Fruit fly (Drosophila melanogaster) whole organism, wandering third instar larva: Measurements from ENCODE around the gene CG1572.
A peak's percentile ranks its signal among the peaks of the same experiment; 100 is the strongest.

Source experiments
- CG9705 ChIP-seq: fragments of 200-800 bp; sonication (Bioruptor generic); optimal IDR thresholded peaks from 2 replicates; lab custom pipeline; 2018; ENCODE audit warnings: missing biosample characterization, mild to moderate bottlenecking, missing genetic modification characterization
- CrebA ChIP-seq: fragments of 200-800 bp; sonication (Bioruptor generic); optimal IDR thresholded peaks from 2 replicates; lab custom pipeline; 2016; ENCODE audit warnings: missing biosample characterization, mild to moderate bottlenecking, missing genetic modification characterization, borderline replicate concordance
- Dfd ChIP-seq: fragments of >200 bp; optimal IDR thresholded peaks from 2 replicates; lab custom pipeline; 2017; ENCODE audit warnings: missing biosample characterization, missing genetic modification characterization
- GATAd ChIP-seq: sonication (Bioruptor generic); optimal IDR thresholded peaks from 2 replicates; lab custom pipeline; 2016; ENCODE audit warnings: missing biosample characterization, missing genetic modification characterization
- HLH106 ChIP-seq: fragments of 200-800 bp; optimal IDR thresholded peaks from 3 replicates; lab custom pipeline; 2019; ENCODE audit warnings: missing biosample characterization, mild to moderate bottlenecking, missing genetic modification characterization, moderate library complexity
- Hnf4 ChIP-seq: fragments of 200-800 bp; sonication (Bioruptor generic); optimal IDR thresholded peaks from 2 replicates; lab custom pipeline; 2016; ENCODE audit warnings: missing biosample characterization, mild to moderate bottlenecking, missing genetic modification characterization
- Jra ChIP-seq: sonication (Bioruptor generic); optimal IDR thresholded peaks from 2 replicates; lab custom pipeline; 2016; ENCODE audit warnings: missing biosample characterization, missing genetic modification characterization
- Mio ChIP-seq: sonication (Bioruptor generic); optimal IDR thresholded peaks from 2 replicates; lab custom pipeline; 2016; ENCODE audit warnings: missing biosample characterization, missing genetic modification characterization
- Rel ChIP-seq, 2 experiments: fragments of 200-800 bp; sonication (Bioruptor generic) in 1 of 2; optimal IDR thresholded peaks; 2 replicates in 1 of 2; 3 replicates in 1 of 2; lab custom pipeline; 2016 to 2019; ENCODE audit warnings: mild to moderate bottlenecking in 2 of 2, missing biosample characterization in 2 of 2, missing genetic modification characterization in 2 of 2, moderate library complexity in 1 of 2
- Sp1 ChIP-seq: fragments of 200-800 bp; sonication (Bioruptor generic); optimal IDR thresholded peaks from 3 replicates; lab custom pipeline; 2019; ENCODE audit warnings: missing biosample characterization, mild to moderate bottlenecking, missing genetic modification characterization, moderate library complexity
- br ChIP-seq: fragments of 200-800 bp; sonication (Bioruptor generic); optimal IDR thresholded peaks from 2 replicates; lab custom pipeline; 2016; ENCODE audit warnings: missing biosample characterization, missing genetic modification characterization
- dmrt93B ChIP-seq: fragments of 200-800 bp; sonication (Bioruptor generic); optimal IDR thresholded peaks from 2 replicates; lab custom pipeline; 2018; ENCODE audit warnings: missing biosample characterization, mild to moderate bottlenecking, missing genetic modification characterization
- dsf ChIP-seq: sonication (Bioruptor generic); optimal IDR thresholded peaks from 2 replicates; lab custom pipeline; 2016; ENCODE audit warnings: missing biosample characterization, missing genetic modification characterization, borderline replicate concordance
- ey ChIP-seq: fragments of 200-800 bp; sonication (Bioruptor generic); optimal IDR thresholded peaks from 2 replicates; lab custom pipeline; 2016; ENCODE audit warnings: missing biosample characterization, missing genetic modification characterization
- foxo ChIP-seq, 2 experiments: fragments of 200-800 bp; sonication (Bioruptor generic); optimal IDR thresholded peaks; 2 replicates in 1 of 2; 3 replicates in 1 of 2; lab custom pipeline; 2016 to 2017; ENCODE audit warnings: missing biosample characterization in 2 of 2, missing genetic modification characterization in 2 of 2
- h ChIP-seq: fragments of 200-800 bp; sonication (Bioruptor generic); optimal IDR thresholded peaks from 3 replicates; lab custom pipeline; 2016; ENCODE audit warnings: missing biosample characterization, mild to moderate bottlenecking, missing genetic modification characterization
- jim ChIP-seq: fragments of 175-275, 200-325 bp; sonication (Bioruptor generic); optimal IDR thresholded peaks from 2 replicates; lab custom pipeline; 2016; ENCODE audit warnings: missing biosample characterization, mild to moderate bottlenecking, missing genetic modification characterization
- lola ChIP-seq: fragments of >200 bp; optimal IDR thresholded peaks from 2 replicates; lab custom pipeline; 2017; ENCODE audit warnings: missing biosample characterization, missing genetic modification characterization
- psq ChIP-seq: fragments of 200-800 bp; sonication (Bioruptor generic); optimal IDR thresholded peaks from 3 replicates; lab custom pipeline; 2017; ENCODE audit warnings: missing biosample characterization, mild to moderate bottlenecking, missing genetic modification characterization, moderate library complexity
- rgr ChIP-seq: fragments of 200-800 bp; sonication (Bioruptor generic); optimal IDR thresholded peaks from 3 replicates; lab custom pipeline; 2016; ENCODE audit warnings: missing biosample characterization, mild to moderate bottlenecking, missing genetic modification characterization
- sage ChIP-seq: fragments of 200-800 bp; sonication (Bioruptor generic); optimal IDR thresholded peaks from 2 replicates; lab custom pipeline; 2016; ENCODE audit warnings: missing biosample characterization, mild to moderate bottlenecking, missing genetic modification characterization
- tai ChIP-seq: sonication (Bioruptor generic); optimal IDR thresholded peaks from 2 replicates; lab custom pipeline; 2016; ENCODE audit warnings: missing biosample characterization, missing genetic modification characterization
- usp ChIP-seq: fragments of >200 bp; optimal IDR thresholded peaks from 2 replicates; lab custom pipeline; 2017; ENCODE audit warnings: missing biosample characterization, missing genetic modification characterization
- woc ChIP-seq: sonication (Bioruptor generic); optimal IDR thresholded peaks from 2 replicates; lab custom pipeline; 2016; ENCODE audit warnings: missing biosample characterization, mild to moderate bottlenecking, missing genetic modification characterization

Gene CG1572

DNA sequence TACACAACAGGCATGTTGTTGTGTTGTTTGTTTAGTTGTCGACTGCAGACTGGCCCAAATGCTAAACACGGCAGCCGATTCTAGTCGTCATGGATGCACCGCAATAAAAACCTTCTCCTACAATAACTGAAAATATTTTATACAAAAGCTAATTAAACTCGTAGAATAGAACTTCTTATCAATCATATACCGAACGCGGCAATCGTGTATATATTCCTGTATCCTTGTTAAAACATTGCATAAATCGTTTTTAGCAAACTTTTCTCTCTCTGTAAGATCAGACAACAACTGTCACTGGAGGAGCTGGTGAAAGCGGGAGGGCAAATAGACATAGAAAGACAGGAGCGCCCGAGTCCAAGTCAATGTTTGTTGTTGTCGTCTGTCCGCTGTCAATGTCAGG is 9.8 kb downstream of the CG1572 start:
- TF ChIP-seq lola (GFP tag; lab: Kevin White, UChicago) (no peak), foxo (GFP tag; optimal IDR thresholded peaks at IDR 0.05; lab: Kevin White, UChicago) (peak in 1 of 2 experiments; percentile 17)

DNA sequence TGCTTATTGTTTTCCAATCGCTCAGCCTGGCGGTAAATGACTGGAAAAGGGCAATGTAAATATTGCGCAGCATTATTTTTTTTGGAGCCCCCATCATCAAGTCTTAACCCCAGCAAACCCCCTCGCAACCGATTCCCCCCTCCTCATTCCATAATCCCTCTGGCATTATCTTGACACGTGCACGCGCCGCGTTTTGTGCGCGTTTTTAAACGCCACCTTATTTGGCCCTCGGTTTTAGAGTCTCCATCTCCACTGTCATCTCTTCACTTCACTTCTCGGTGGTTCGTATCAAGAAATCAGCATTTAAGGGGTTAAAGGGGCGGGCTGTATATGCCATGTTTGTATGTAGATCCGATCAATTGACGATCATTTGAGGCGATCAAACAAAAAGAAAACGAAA is 11.5 kb downstream of the CG1572 start:
- TF ChIP-seq usp (GFP tag; lab: Kevin White, UChicago) = no peak
- no peak for TF ChIP-seq dmrt93B (GFP tag; lab: Kevin White, UChicago)
- TF ChIP-seq CG9705 (GFP tag; lab: Kevin White, UChicago) = no peak
- no peak for TF ChIP-seq tai (GFP tag; lab: Kevin White, UChicago)

DNA sequence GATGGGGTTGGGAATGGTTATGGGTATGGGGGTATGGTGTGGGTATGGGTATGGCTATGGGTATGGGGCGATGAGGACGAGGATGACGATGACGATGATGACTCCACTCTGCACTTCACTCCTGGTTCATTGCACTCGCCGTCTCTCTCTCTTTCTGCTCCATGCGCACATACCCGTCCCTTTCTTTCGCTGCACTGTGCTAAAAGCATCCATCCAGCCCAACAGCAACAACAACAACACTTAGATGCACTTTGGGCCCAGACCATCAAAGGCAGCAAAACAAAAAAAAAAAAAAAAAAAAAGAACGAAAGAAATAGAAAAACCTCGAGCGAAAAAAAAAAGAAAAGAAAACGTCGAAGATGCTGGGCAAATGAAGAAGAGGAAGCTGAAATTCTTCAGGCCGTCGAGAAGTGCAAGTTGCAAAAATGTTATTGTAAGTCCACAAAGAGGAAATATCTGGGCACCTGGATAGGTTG is 13.5 kb downstream of the CG1572 start:
- TF ChIP-seq jim (GFP tag; lab: Kevin White, UChicago) = no peak
- no peak for TF ChIP-seq GATAd (GFP tag; lab: Kevin White, UChicago)
- TF ChIP-seq psq (GFP tag; lab: Kevin White, UChicago) = no peak
- no peak for TF ChIP-seq Dfd (GFP tag; lab: Kevin White, UChicago)
- TF ChIP-seq CG9705 (GFP tag; lab: Kevin White, UChicago) = no peak
- TF ChIP-seq lola (GFP tag; lab: Kevin White, UChicago) = no peak
- no peak for TF ChIP-seq CrebA (GFP tag; lab: Kevin White, UChicago)
- TF ChIP-seq br (GFP tag; lab: Kevin White, UChicago) = no peak

DNA sequence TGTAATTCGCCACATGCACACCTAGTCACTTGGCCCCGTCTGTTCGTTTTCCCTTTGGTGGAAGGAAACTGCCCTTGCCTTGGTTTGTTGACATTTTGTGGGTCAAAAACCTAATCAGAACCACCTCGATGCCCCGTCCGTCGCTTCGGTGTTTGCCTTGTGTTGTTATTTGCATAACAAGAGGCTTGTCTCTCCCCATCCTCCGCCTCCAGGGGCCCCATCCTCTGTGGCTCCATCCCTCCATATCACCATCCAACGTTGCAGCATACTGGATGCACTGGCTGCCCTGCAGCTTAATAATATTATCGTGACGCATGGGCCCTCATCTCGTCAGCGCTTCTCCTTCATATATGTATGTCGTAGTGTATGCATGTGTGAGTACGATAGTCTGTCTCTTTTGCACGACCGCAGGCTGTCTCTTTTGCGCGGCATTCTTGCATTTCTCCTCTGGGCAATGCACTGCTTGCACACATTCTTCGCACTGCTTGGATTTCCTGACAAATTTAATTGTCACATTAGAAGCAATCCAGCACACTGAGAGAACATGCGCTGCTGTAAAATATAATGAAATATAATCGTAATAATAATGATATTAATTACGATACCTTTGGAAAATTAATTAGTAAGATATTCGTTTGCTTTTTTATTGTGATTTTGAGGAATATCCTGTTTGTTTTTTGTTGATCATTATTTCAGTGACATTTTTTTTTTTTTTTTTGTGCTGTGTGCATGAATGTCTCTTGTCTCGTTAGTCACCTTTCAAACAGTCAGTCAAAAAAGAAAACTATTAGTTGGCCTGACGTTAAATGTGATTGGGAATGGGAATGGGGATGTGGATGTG is 14.1 kb downstream of the CG1572 start:
- TF ChIP-seq lola (GFP tag; lab: Kevin White, UChicago) = no peak
- TF ChIP-seq psq (GFP tag; lab: Kevin White, UChicago) = peak; percentile 2
- TF ChIP-seq Jra (GFP tag; lab: Kevin White, UChicago) = peak; percentile 18

DNA sequence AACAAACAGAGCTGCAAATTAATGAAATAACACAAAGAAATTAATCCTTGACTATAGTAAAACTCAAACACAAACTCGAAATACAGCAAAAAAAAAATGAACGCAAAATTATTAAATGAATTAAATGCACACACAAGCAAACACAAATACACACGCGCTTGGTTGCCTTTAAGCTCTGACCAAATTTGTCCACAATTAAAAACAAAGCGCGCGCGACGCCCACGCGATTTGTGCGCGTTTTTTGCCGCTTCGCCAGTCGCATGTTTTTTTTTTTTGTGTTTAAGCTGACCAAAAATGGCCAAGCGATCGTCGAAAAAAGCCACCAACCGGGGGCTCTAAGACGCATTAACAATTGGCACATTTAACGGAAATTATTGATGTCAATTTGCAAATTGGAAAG is 15.1 kb downstream of the CG1572 start:
- TF ChIP-seq Sp1 (GFP tag; lab: Kevin White, UChicago) (no peak), CG9705 (GFP tag; lab: Kevin White, UChicago) (no peak), rgr (no peak), Mio (GFP tag; lab: Kevin White, UChicago) (no peak), dsf (GFP tag; lab: Kevin White, UChicago) (no peak), jim (GFP tag; lab: Kevin White, UChicago) (no peak)

DNA sequence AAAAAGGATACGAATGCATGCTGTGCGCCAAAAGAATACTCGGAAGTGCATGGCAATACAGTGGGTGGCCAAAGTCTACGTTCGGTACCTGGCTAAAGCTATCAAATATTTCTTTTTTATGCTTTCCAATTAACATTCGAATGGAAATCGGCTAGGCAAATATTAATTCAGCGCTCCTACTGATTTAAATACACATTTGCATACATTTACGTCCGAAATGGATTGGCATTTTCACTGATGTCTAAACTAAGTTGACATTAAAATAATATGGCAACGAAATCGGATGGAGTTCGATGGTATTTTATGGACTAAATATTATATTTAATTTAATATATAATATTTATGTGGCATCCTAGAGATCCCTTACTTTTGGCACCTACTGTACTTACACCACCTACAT is 16.0 kb downstream of the CG1572 start:
- TF ChIP-seq woc (GFP tag; lab: Kevin White, UChicago) = no peak
- TF ChIP-seq HLH106 = peak; percentile 12

DNA sequence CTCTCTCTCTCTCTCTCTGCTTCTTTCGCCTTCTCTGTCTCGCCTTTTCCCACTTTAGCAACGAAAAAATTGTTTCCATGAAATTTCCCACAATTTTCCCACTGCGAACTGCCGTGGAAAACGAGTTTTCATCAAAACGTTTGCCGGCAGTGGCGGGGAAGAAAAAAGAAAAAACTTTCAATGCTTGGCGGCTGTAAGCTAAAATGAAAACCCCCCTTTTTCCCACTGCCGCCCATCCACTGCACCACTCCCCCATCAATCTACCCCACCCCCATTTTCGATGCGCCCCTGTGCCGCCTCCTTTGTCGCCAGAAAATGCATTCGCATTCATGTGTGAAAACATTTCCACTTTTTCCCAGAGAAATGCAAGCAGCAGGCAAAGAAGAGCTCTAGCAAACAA is 27.2 kb downstream of the CG1572 start:
- no peak for TF ChIP-seq Mio (GFP tag; lab: Kevin White, UChicago)
- no peak for TF ChIP-seq Hnf4 (GFP tag; lab: Kevin White, UChicago)
- no peak for TF ChIP-seq sage
- TF ChIP-seq Dfd (GFP tag; lab: Kevin White, UChicago) = no peak
- TF ChIP-seq foxo (GFP tag; optimal IDR thresholded peaks at IDR 0.05; lab: Kevin White, UChicago) = no peak
- TF ChIP-seq ey (GFP tag; lab: Kevin White, UChicago) = no peak
- TF ChIP-seq h (GFP tag; lab: Kevin White, UChicago) = no peak
- no peak for TF ChIP-seq Rel (GFP tag; optimal IDR thresholded peaks at IDR 0.05; lab: Kevin White, UChicago)
- no peak for TF ChIP-seq Rel (tag; optimal IDR thresholded peaks at IDR 0.05; lab: Kevin White, UChicago)
